Worm (Caenorhabditis elegans): ENCODE data around the gene ajm-1.

Gene ajm-1

DNA sequence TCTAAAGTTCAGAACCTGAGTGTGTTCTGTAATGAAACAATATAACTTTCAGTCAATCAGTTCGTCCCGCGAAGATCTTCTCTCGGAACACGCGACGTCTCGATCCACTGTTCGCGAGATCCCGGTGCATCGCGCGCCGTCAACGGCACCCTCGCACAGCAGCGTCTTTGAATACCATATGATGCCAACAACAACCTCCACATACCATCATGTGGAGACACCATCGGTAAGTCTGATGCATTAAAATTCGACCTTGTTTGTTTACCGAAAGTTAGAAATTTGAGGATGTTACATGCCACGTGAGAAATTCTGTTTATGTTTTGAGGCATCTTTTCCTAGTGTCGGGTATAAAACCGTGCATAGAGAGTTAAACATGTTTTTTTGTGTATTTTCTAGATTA is 20.8 kb downstream of the ajm-1 start:
- TF ChIP-seq mef-2 (tag; optimal IDR thresholded peaks at IDR 0.05) (no peak), lin-14 (GFP tag; optimal IDR thresholded peaks at IDR 0.05) (peak; percentile 41), efl-1 (optimal IDR thresholded peaks at IDR 0.05) (no peak), efl-1 (GFP tag; optimal IDR thresholded peaks at IDR 0.05 in 1 of 2) (peak in 1 of 2 experiments; percentile 56), lin-35 (GFP tag; optimal IDR thresholded peaks at IDR 0.05) (peak in 1 of 2 experiments; percentile 35), nhr-71 (tag; optimal IDR thresholded peaks at IDR 0.05) (peak; percentile 8), nhr-85 (tag) (peak; percentile 83)

ce11 chrX:9104399-9104798 is 21.7 kb downstream of the ajm-1 start:
- TF ChIP-seq efl-1 (optimal IDR thresholded peaks at IDR 0.05), result no peak
- TF ChIP-seq efl-1 (GFP tag; optimal IDR thresholded peaks at IDR 0.05 in 1 of 2), result peak in 1 of 2 experiments; percentile 85
- TF ChIP-seq xbp-1 (tag; optimal IDR thresholded peaks at IDR 0.05), result no peak
- TF ChIP-seq lin-13 (GFP tag; optimal IDR thresholded peaks at IDR 0.05), result no peak
- TF ChIP-seq elt-2 (tag; optimal IDR thresholded peaks at IDR 0.05), result peak; percentile 28
- TF ChIP-seq unc-86 (tag; optimal IDR thresholded peaks at IDR 0.05), result no peak

DNA sequence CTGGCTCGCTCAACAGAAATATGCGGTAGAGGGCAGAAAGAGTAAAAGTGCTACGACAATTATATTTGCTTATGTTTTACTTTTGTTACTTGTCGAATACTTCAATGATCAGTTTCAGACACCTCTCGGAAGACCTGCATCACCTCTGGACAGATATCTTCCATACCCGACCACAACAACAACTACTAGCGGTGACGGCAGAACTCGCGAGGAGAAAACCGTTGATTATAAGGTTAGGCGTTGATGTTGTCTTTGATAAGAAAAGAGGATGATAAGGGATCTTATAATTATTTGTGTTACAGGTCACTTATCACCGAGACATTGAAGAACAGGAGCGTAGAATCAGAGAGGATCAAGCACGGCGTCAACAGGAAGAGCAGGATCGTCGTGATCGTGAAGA is 22.3 kb downstream of the ajm-1 start:
- TF ChIP-seq swsn-7 (tag; optimal IDR thresholded peaks at IDR 0.05), result no peak
- TF ChIP-seq elt-2 (tag; optimal IDR thresholded peaks at IDR 0.05), result peak; percentile 54
- TF ChIP-seq efl-1 (optimal IDR thresholded peaks at IDR 0.05), result no peak
- TF ChIP-seq efl-1 (GFP tag; optimal IDR thresholded peaks at IDR 0.05 in 1 of 2), result peak in 1 of 2 experiments; percentile 87

DNA sequence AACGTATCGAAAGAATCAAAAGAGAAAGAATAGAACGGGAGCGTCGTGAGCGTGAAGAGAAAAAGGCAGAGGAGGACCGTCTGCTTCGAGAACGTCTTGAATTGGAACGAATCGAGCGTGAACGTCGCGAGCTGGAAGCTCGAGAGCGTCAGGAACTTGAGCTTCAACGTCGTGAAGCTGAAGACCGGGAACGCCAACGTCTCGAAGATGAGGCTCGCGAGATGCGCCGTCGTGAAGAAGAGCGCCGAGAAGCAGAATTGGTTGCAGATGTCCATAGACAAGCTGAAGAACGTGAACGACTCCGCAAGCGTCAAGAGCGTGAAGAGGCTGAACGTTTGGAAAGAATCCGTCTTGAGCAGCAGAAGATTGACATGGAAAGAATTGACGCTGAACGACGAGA is 23.1 kb downstream of the ajm-1 start:
- TF ChIP-seq unc-130 (tag; optimal IDR thresholded peaks at IDR 0.05) (no peak), zag-1 (tag; optimal IDR thresholded peaks at IDR 0.05) (no peak), lin-14 (GFP tag; optimal IDR thresholded peaks at IDR 0.05) (no peak), nhr-84 (tag; optimal IDR thresholded peaks at IDR 0.05) (no peak), dsc-1 (tag; optimal IDR thresholded peaks at IDR 0.05) (no peak), rnt-1 (tag; optimal IDR thresholded peaks at IDR 0.05) (no peak), nhr-237 (tag; optimal IDR thresholded peaks at IDR 0.05) (no peak), swsn-7 (tag; optimal IDR thresholded peaks at IDR 0.05) (no peak), snpc-4 (tag; optimal IDR thresholded peaks at IDR 0.05) (no peak), C34B4.2 (tag; optimal IDR thresholded peaks at IDR 0.05) (no peak), isw-1 (GFP tag; IDR thresholded peaks at IDR 0.05) (no peak), ama-1 (optimal IDR thresholded peaks at IDR 0.05) (no peak), nhr-12 (tag; optimal IDR thresholded peaks at IDR 0.05) (no peak), nhr-90 (tag; optimal IDR thresholded peaks at IDR 0.05; ENCODE audit: poor library complexity) (no peak)

DNA sequence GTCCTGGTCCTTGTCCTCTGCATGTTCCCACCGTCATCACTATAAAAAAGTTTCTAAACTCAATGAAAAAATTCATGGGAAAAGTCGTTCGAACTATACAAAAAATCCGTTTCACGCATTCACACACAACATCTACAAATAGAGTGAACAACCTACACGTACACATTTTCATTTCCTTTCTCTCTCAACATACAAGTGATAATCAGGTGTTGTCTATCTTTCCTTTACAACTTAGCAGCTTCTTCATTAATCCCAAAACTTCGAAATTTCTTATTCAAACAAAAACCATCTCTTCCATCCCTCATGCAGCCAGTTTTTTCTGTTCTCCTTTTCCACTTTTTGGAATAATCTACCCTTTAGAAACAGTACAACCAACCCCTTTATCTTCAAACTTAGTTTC is 25.1 kb downstream of the ajm-1 start:
- TF ChIP-seq unc-86 (tag; optimal IDR thresholded peaks at IDR 0.05) (no peak), pax-3 (tag; optimal IDR thresholded peaks at IDR 0.05) (no peak), ceh-82 (tag; optimal IDR thresholded peaks at IDR 0.05) (no peak), ztf-11 (tag; optimal IDR thresholded peaks at IDR 0.05) (no peak), mdl-1 (tag; optimal IDR thresholded peaks at IDR 0.05) (no peak), hpl-2 (GFP tag; optimal IDR thresholded peaks at IDR 0.05) (no peak), ama-1 (optimal IDR thresholded peaks at IDR 0.05) (no peak), elt-3 (tag; optimal IDR thresholded peaks at IDR 0.05) (no peak), mef-2 (tag; optimal IDR thresholded peaks at IDR 0.05) (no peak)

- TF ChIP-seq lin-14 (GFP tag; optimal IDR thresholded peaks at IDR 0.05) (peak; percentile 28), elt-3 (tag; optimal IDR thresholded peaks at IDR 0.05) (no peak)
These were observed 28.8 kb downstream of the ajm-1 start for ce11 chrX:9111585-9111984.

DNA sequence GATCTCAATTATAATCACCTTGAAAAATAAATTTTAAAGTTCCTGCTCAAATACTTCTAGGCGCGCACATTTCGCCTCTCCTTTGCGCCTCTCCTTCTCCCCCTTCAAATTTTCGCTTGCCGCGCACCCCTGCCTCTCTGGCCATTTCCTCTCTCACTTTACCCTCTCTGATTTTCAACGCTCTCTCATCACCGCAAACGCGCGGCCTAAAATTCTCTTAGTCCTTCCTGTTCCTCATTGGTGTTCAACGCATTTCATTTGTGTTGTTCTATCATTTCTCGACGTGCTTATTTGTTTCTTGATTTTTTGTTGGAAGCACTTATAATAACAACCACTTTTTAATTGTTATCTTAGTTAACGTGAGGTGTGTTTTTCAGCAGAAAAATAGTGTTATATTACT is 31.1 kb downstream of the ajm-1 start, which contains the start of gene C25A11.2:
C25A11.2 (plus strand) TSS at position 238 of the 400 bp plus-strand sequence.
- peak; percentile 43 for TF ChIP-seq lir-3 (tag; optimal IDR thresholded peaks at IDR 0.05; ENCODE audit: poor library complexity)
- peak; percentile 7 to 44 for TF ChIP-seq lsy-2 (tag; optimal IDR thresholded peaks at IDR 0.05)
- TF ChIP-seq ztf-4 (tag; optimal IDR thresholded peaks at IDR 0.05), result no peak
- TF ChIP-seq blmp-1 (tag; optimal IDR thresholded peaks at IDR 0.05), result peak; percentile 35
- TF ChIP-seq dpl-1 (GFP tag; optimal IDR thresholded peaks at IDR 0.05), result peak; percentile 35 to 62 (median 50)
- TF ChIP-seq hpl-2 (GFP tag; optimal IDR thresholded peaks at IDR 0.05), result peak; percentile 34
- TF ChIP-seq nhr-84 (tag; optimal IDR thresholded peaks at IDR 0.05), result no peak
- TF ChIP-seq nhr-90 (tag; optimal IDR thresholded peaks at IDR 0.05; ENCODE audit: poor library complexity), result peak; percentile 12
- TF ChIP-seq lin-14 (GFP tag; optimal IDR thresholded peaks at IDR 0.05), result peak; percentile 96
- peak; percentile 62 for TF ChIP-seq snu-23 (GFP tag; optimal IDR thresholded peaks at IDR 0.05)
- peak; percentile 45 for TF ChIP-seq nhr-20 (tag; optimal IDR thresholded peaks at IDR 0.05)
- TF ChIP-seq unc-130 (tag; optimal IDR thresholded peaks at IDR 0.05), result peak; percentile 5
- peak; percentile 61 for TF ChIP-seq lin-15B (tag; optimal IDR thresholded peaks at IDR 0.05)
- peak; percentile 25; the same call in 1 of the 2 replicates for TF ChIP-seq nhr-19 (GFP tag; conservative IDR thresholded peaks at IDR 0.05)
- peak; percentile 50 for TF ChIP-seq tbx-2 (tag; optimal IDR thresholded peaks at IDR 0.05)
- TF ChIP-seq nhr-47 (tag; optimal IDR thresholded peaks at IDR 0.05), result peak; percentile 53
- TF ChIP-seq ceh-82 (tag; optimal IDR thresholded peaks at IDR 0.05), result peak in 2 of 3 experiments; percentile 17 to 66

Measured in whole organism, L1 larva.